Fruit fly (Drosophila melanogaster) whole organism, prepupa: ENCODE results near the gene dop.

ENCODE experiments used
- CG10631 ChIP-seq: fragments of 200-800 bp; sonication (Bioruptor generic); optimal IDR thresholded peaks from 2 replicates; lab custom pipeline; 2016; ENCODE audit warnings: missing biosample characterization, missing genetic modification characterization
- CG11294 ChIP-seq: fragments of 200-800 bp; sonication (Bioruptor generic); IDR thresholded peaks from 2 replicates; pipeline ENCODE4 v1.3.6; 2022; ENCODE audit warnings: missing biosample characterization, missing genetic modification characterization
- CG11762 ChIP-seq: fragments of 200-800 bp; sonication (Bioruptor generic); optimal IDR thresholded peaks from 3 replicates; lab custom pipeline; 2016; ENCODE audit warnings: missing biosample characterization, missing genetic modification characterization; ENCODE audit not compliant: insufficient read depth
- CG1621 ChIP-seq: fragments of 200-800 bp; sonication (Bioruptor generic); optimal IDR thresholded peaks from 3 replicates; lab custom pipeline; 2018; ENCODE audit warnings: missing biosample characterization, mild to moderate bottlenecking, missing genetic modification characterization
- CG16779 ChIP-seq: fragments of 200-800 bp; sonication (Bioruptor generic); optimal IDR thresholded peaks from 3 replicates; lab custom pipeline; 2017; ENCODE audit warnings: missing biosample characterization, mild to moderate bottlenecking, missing genetic modification characterization
- CG3032 ChIP-seq: fragments of 200-800 bp; optimal IDR thresholded peaks from 2 replicates; lab custom pipeline; 2019; ENCODE audit warnings: missing biosample characterization, mild to moderate bottlenecking, missing genetic modification characterization, moderate library complexity
- CG34406 ChIP-seq: fragments of 200-800 bp; sonication (Bioruptor generic); optimal IDR thresholded peaks from 3 replicates; lab custom pipeline; 2016; ENCODE audit warnings: missing biosample characterization, missing genetic modification characterization
- CG6163 ChIP-seq: fragments of 200-800 bp; sonication (Bioruptor generic); IDR thresholded peaks from 3 replicates; pipeline ENCODE4 v1.3.6; 2022; ENCODE audit warnings: missing biosample characterization, missing genetic modification characterization
- CG6276 ChIP-seq: fragments of 200-800 bp; sonication (Bioruptor generic); optimal IDR thresholded peaks from 2 replicates; lab custom pipeline; 2017; ENCODE audit warnings: missing biosample characterization, mild to moderate bottlenecking, missing genetic modification characterization
- CG6808 ChIP-seq: fragments of 200-800 bp; sonication (Bioruptor generic); optimal IDR thresholded peaks from 3 replicates; lab custom pipeline; 2017; ENCODE audit warnings: missing biosample characterization, missing genetic modification characterization, mild to moderate bottlenecking, moderate library complexity, missing genetic modification reagents
- CG8632 ChIP-seq: fragments of 200-800 bp; sonication (Bioruptor generic); optimal IDR thresholded peaks from 3 replicates; lab custom pipeline; 2016; ENCODE audit warnings: missing biosample characterization, missing genetic modification characterization
- Eip75B ChIP-seq: fragments of 200-800 bp; sonication (Bioruptor generic); optimal IDR thresholded peaks from 3 replicates; lab custom pipeline; 2016; ENCODE audit warnings: missing biosample characterization, missing genetic modification characterization
- Eip93F ChIP-seq: fragments of 200-800 bp; sonication (Bioruptor generic); optimal IDR thresholded peaks from 2 replicates; lab custom pipeline; 2016; ENCODE audit warnings: missing biosample characterization, mild to moderate bottlenecking, missing genetic modification characterization
- Hr39 ChIP-seq: fragments of 200-800 bp; sonication (Bioruptor generic); optimal IDR thresholded peaks from 2 replicates; lab custom pipeline; 2016; ENCODE audit warnings: missing biosample characterization, missing genetic modification characterization
- Hr4 ChIP-seq: fragments of 200-800 bp; sonication (Bioruptor generic); optimal IDR thresholded peaks from 3 replicates; lab custom pipeline; 2016; ENCODE audit warnings: missing biosample characterization, missing genetic modification characterization
- Lpt ChIP-seq: fragments of 200-800 bp; sonication (Bioruptor generic); optimal IDR thresholded peaks from 3 replicates; lab custom pipeline; 2016; ENCODE audit warnings: missing biosample characterization, missing genetic modification characterization
- Met ChIP-seq: fragments of 200-800 bp; sonication (Bioruptor generic); optimal IDR thresholded peaks from 3 replicates; lab custom pipeline; 2016; ENCODE audit warnings: missing biosample characterization, missing genetic modification characterization
- OdsH ChIP-seq: fragments of 200-800 bp; sonication (Bioruptor generic); optimal IDR thresholded peaks from 3 replicates; lab custom pipeline; 2016; ENCODE audit warnings: missing biosample characterization, missing genetic modification characterization
- Smox ChIP-seq: fragments of 200-800 bp; sonication (Bioruptor generic); optimal IDR thresholded peaks from 3 replicates; lab custom pipeline; 2016; ENCODE audit warnings: missing biosample characterization, missing genetic modification characterization
- Sox14 ChIP-seq: fragments of 200-800 bp; sonication (Bioruptor generic); optimal IDR thresholded peaks from 3 replicates; lab custom pipeline; 2016; ENCODE audit warnings: missing biosample characterization, missing genetic modification characterization
- acj6 ChIP-seq: fragments of 200-800 bp; sonication (Bioruptor generic); optimal IDR thresholded peaks from 3 replicates; lab custom pipeline; 2016; ENCODE audit warnings: missing biosample characterization, missing genetic modification characterization
- cyc ChIP-seq: fragments of 200-800 bp; sonication (Bioruptor generic); optimal IDR thresholded peaks from 3 replicates; lab custom pipeline; 2016; ENCODE audit warnings: missing biosample characterization, missing genetic modification characterization
- dac ChIP-seq: fragments of 200-800 bp; sonication (Bioruptor generic); optimal IDR thresholded peaks from 2 replicates; lab custom pipeline; 2017; ENCODE audit warnings: missing biosample characterization, mild to moderate bottlenecking, missing genetic modification characterization
- dsx ChIP-seq: fragments of 200-800 bp; optimal IDR thresholded peaks from 3 replicates; lab custom pipeline; 2019; ENCODE audit warnings: missing biosample characterization, mild to moderate bottlenecking, missing genetic modification characterization, moderate library complexity; ENCODE audit not compliant: poor library complexity, severe bottlenecking
- esn ChIP-seq: fragments of 200-800 bp; sonication (Bioruptor generic); optimal IDR thresholded peaks from 2 replicates; lab custom pipeline; 2016; ENCODE audit warnings: missing biosample characterization, mild to moderate bottlenecking, missing genetic modification characterization, moderate library complexity
- fd59A ChIP-seq: fragments of 200-800 bp; sonication (Bioruptor generic); optimal IDR thresholded peaks from 2 replicates; lab custom pipeline; 2017; ENCODE audit warnings: missing biosample characterization, mild to moderate bottlenecking, missing genetic modification characterization, missing genetic modification reagents
- fkh ChIP-seq: fragments of 200-800 bp; sonication (Bioruptor generic); optimal IDR thresholded peaks from 3 replicates; lab custom pipeline; 2017; ENCODE audit warnings: missing biosample characterization, mild to moderate bottlenecking, missing genetic modification characterization, moderate library complexity
- lz ChIP-seq: fragments of 200-800 bp; sonication (Bioruptor generic); optimal IDR thresholded peaks from 3 replicates; lab custom pipeline; 2016; ENCODE audit warnings: missing biosample characterization, missing genetic modification characterization
- pdm3 ChIP-seq: fragments of 200-800 bp; sonication (Bioruptor generic); optimal IDR thresholded peaks from 3 replicates; lab custom pipeline; 2016; ENCODE audit warnings: missing biosample characterization, missing genetic modification characterization
- spab ChIP-seq: fragments of 200-800 bp; sonication (Bioruptor generic); optimal IDR thresholded peaks from 2 replicates; lab custom pipeline; 2017; ENCODE audit warnings: missing biosample characterization, mild to moderate bottlenecking, missing genetic modification characterization, missing genetic modification reagents
- ss ChIP-seq, 2 experiments: fragments of 200-800 bp; sonication (Bioruptor generic); optimal IDR thresholded peaks; 2 replicates in 1 of 2; 3 replicates in 1 of 2; lab custom pipeline; 2017 to 2018; ENCODE audit warnings: mild to moderate bottlenecking in 2 of 2, missing biosample characterization in 2 of 2, missing genetic modification characterization in 2 of 2, moderate library complexity in 1 of 2
- topi ChIP-seq: fragments of 200-800 bp; sonication (Bioruptor generic); optimal IDR thresholded peaks from 3 replicates; lab custom pipeline; 2016; ENCODE audit warnings: missing biosample characterization, missing genetic modification characterization
- vri ChIP-seq: fragments of 200-800 bp; sonication (Bioruptor generic); optimal IDR thresholded peaks from 3 replicates; lab custom pipeline; 2016; ENCODE audit warnings: missing biosample characterization, mild to moderate bottlenecking, missing genetic modification characterization

The dop gene

DNA sequence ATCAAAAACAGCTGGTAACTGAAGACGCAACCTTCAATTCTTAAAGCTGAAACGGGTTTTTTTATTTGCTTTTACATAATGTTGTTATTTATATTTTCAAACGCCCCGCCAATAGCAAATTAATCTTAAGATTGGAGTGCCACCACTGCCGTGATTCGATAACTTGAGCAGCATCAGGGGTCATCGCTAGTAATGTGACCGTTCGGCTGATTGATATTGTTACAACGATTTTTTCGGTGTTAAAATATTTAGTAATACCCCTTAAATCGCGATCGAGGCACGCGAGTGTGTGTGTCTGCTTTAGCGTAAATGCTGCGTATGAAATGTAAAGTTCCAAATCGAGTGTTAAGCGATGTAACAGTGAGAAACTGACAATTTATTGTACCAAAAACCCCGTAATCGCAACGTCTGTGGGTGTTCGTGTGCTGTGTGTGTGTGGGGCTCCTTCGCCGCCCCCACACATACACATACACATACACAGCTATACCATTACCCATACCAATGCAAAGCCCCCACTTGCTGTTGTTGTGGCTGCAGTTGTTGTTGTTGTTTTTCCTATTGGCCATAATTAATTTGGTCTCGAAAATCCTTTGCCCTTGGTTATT is at the start of gene dop (continued):
- TF ChIP-seq Lpt (GFP tag; lab: Kevin White, UChicago) (no peak), dsx (GFP tag; lab: Kevin White, UChicago) (no peak), esn (GFP tag; lab: Kevin White, UChicago) (peak; percentile 37), CG8632 (no peak), CG6163 (GFP tag; lab: Robert Waterston, UW) (peak; percentile 9; the same call in 1 of the 3 replicates), Hr39 (GFP tag; lab: Kevin White, UChicago) (peak; percentile 12), CG11294 (GFP tag; lab: Robert Waterston, UW) (no peak), Eip75B (no peak)
- TF ChIP-seq, all 60 proteins: peak for 20

DNA sequence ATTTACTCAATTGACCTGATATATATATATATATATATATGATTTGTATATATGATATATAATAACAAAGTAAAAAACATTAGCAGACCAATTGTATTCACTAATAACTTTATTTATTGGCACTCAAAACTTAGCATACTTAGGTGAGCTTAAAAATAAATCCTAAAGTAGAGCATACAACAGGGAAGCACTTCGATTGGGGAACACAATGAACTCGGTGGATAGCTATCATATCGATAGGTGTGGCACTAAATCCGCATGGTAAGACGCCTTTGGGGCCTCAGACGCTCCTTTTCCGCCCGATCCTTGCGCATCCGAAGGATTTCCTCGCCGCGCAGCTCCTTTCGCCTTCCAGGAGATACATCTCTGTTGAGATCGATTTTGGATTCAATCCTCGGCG is 49.4 kb upstream of the dop start:
- TF ChIP-seq acj6 (GFP tag; lab: Kevin White, UChicago) = no peak
- TF ChIP-seq CG3032 (tag; lab: Kevin White, UChicago) = no peak
- TF ChIP-seq Smox = no peak
- no peak for TF ChIP-seq Sox14 (GFP tag; lab: Kevin White, UChicago)
- no peak for TF ChIP-seq dsx (GFP tag; lab: Kevin White, UChicago)
- no peak for TF ChIP-seq Lpt (GFP tag; lab: Kevin White, UChicago)
- TF ChIP-seq, all 60 proteins: peak for 0

DNA sequence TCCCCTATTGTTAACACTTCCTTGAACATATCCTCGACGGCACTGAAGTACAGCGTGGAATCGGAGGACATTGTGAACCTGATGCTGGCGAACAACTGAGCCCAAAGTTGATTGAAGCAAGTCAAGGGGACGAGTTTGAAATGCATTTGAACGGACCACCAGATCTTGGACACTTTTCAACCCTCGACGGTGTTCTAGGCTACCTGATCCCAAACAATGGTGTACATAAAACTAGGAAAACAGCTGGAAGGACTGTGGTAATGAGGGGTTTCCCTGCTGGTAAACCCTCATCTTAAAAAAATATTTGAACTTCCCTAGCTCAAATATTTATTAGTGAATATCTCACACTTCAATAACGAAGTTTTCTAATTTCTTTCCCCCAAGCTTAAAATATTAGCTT is 48.9 kb upstream of the dop start, which contains the start of gene CG13454:
Gene CG13454 (minus strand): TSS at position 101 of the 400 bp plus-strand sequence.
- no peak for TF ChIP-seq CG1621

DNA sequence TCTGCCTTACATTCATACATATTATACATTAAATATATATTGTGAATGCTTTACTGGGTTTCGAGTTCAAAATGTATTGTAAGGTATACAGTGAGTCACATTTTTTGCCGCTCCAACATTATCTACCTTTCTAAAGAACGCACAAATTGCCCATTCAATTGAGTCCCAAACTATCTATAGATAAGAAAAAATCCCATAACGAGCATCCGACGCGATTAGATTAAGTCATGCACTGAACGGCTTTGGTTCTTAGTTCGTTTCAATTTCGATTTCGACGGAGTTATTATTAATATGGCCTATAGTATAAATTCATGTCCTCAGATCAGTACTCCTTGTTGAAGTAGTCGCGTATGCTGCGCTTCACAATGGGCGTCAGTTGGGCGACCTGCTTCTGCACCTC is 48.3 kb upstream of the dop start:
- TF ChIP-seq OdsH (GFP tag; lab: Kevin White, UChicago) (no peak), ss (GFP tag; optimal IDR thresholded peaks at IDR 0.05; lab: Kevin White, UChicago) (no peak)
- TF ChIP-seq, all 60 proteins: peak for 0

DNA sequence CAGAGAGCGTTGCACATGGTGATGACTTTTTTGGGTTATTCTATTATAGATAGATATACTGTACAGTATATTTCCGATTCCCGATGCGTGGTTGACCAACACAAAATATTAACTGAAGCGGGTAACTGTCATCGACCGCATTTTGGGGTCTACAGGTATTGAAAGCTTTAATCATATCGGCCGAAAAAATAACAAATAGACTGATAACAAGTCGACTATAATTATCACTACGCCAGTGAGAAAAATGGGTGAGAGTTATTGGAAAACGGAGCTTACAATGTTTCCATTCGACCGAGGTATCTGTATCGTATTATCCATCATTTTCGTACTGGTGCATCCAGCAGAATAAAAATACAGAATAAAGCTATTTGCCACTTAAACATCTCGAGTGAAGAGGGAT is 47.5 kb upstream of the dop start:
- TF ChIP-seq topi (GFP tag; lab: Kevin White, UChicago) (no peak), vri (GFP tag; lab: Kevin White, UChicago) (peak; percentile 38)

DNA sequence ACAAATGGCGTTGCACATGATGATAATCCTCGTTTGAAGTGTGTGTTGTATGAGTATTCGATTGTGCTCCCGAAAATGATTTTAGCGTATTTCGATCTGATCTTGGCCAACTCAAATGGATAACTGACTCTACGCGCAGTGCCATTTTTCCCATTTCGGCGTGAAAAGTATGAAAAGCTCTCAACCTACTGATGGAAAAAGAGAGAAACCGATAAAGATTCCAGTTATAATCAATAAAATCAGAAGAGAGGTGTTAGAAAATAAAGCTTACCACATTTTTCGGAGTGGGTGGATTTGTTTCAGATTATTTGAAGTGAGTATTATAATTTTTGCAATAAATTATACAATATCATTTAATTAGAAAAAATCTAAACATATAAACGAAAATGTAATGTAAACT is 46.3 kb upstream of the dop start, which contains the start of gene mex1:
Gene mex1 (minus strand): TSS at position 101 of the 400 bp plus-strand sequence.
- no peak for TF ChIP-seq CG34406 (GFP tag; lab: Kevin White, UChicago)
- TF ChIP-seq CG1621 = no peak
- TF ChIP-seq CG11762 (GFP tag; lab: Kevin White, UChicago) = no peak
- TF ChIP-seq CG8632 = no peak
- TF ChIP-seq dac (GFP tag; lab: Kevin White, UChicago) = no peak
- TF ChIP-seq Hr4 = no peak
- TF ChIP-seq lz = no peak
- no peak for TF ChIP-seq CG11294 (GFP tag; lab: Robert Waterston, UW)
- no peak for TF ChIP-seq Sox14 (GFP tag; lab: Kevin White, UChicago)
- no peak for TF ChIP-seq CG3032 (tag; lab: Kevin White, UChicago)
- no peak for TF ChIP-seq CG16779 (tag; lab: Kevin White, UChicago)
- no peak for TF ChIP-seq Eip75B
- TF ChIP-seq cyc = no peak
- no peak for TF ChIP-seq acj6 (GFP tag; lab: Kevin White, UChicago)

DNA sequence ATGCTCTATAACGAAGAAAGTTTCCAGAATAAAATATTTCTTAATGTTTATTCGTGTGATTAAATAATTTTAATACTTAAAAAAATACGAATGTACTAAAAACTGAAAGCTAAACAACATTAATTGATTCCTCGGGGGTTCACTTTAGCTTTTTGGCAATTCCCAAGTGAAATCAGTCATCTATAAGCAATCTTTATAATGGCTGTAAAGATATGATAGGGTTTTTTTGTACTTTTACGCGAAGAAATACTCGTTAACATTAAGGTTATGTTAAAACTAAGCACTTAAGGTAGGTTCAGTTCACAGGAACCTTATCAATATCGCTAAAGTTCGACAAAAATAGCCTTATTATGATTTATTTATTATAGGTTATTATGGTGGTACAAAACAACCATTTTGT is 45.9 kb upstream of the dop start:
- no peak for TF ChIP-seq CG11762 (GFP tag; lab: Kevin White, UChicago)
- TF ChIP-seq fd59A (GFP tag; lab: Kevin White, UChicago) = no peak
- no peak for TF ChIP-seq pdm3
- TF ChIP-seq CG6808 (GFP tag; lab: Kevin White, UChicago) = no peak
- TF ChIP-seq Met = no peak
- no peak for TF ChIP-seq CG6163 (GFP tag; lab: Robert Waterston, UW)
- no peak for TF ChIP-seq spab (GFP tag; lab: Kevin White, UChicago)
- TF ChIP-seq Eip93F (GFP tag; lab: Kevin White, UChicago) = no peak
- TF ChIP-seq esn (GFP tag; lab: Kevin White, UChicago) = no peak
- no peak for TF ChIP-seq fkh (GFP tag; lab: Kevin White, UChicago)
- TF ChIP-seq Hr4 = no peak
- TF ChIP-seq CG6276 (GFP tag; lab: Kevin White, UChicago) = no peak
- no peak for TF ChIP-seq CG10631 (GFP tag; lab: Kevin White, UChicago)
- no peak for TF ChIP-seq vri (GFP tag; lab: Kevin White, UChicago)
